Fruit fly (Drosophila melanogaster) whole organism, embryonic: ENCODE results near the gene CG42542.

Experiments
- Atf-2 ChIP-seq: fragments of 200-800 bp; sonication (Bioruptor generic); optimal IDR thresholded peaks from 2 replicates; lab custom pipeline; 2016; ENCODE audit warnings: missing biosample characterization, missing genetic modification characterization
- B-H1 ChIP-seq: fragments of 200-800 bp; sonication (Bioruptor generic); IDR thresholded peaks from 3 replicates; pipeline ENCODE4 v1.3.6; 2022; ENCODE audit warnings: missing biosample characterization, missing genetic modification characterization
- C15 ChIP-seq: fragments of 200-800 bp; sonication (Bioruptor generic); IDR thresholded peaks from 3 replicates; pipeline ENCODE4 v1.3.6; 2022; ENCODE audit warnings: missing biosample characterization, missing genetic modification characterization
- CG10431 ChIP-seq: fragments of 200-800 bp; sonication (Bioruptor generic); optimal IDR thresholded peaks from 3 replicates; lab custom pipeline; 2018; ENCODE audit warnings: missing biosample characterization, mild to moderate bottlenecking, missing genetic modification characterization
- CG11085 ChIP-seq: fragments of 200-800 bp; sonication (Bioruptor generic); IDR thresholded peaks from 2 replicates; pipeline ENCODE4 v1.3.6; 2022; ENCODE audit warnings: missing biosample characterization, missing genetic modification characterization
- CG11456 ChIP-seq: fragments of 200-800 bp; sonication (Bioruptor generic); IDR thresholded peaks from 3 replicates; pipeline ENCODE4 v1.3.6; 2022; ENCODE audit warnings: missing biosample characterization, missing genetic modification characterization
- CG13424 ChIP-seq: fragments of 200-800 bp; sonication (Bioruptor generic); optimal IDR thresholded peaks from 2 replicates; lab custom pipeline; 2019; ENCODE audit warnings: missing biosample characterization, mild to moderate bottlenecking, missing genetic modification characterization, moderate library complexity
- CG15011 ChIP-seq: fragments of 200-800 bp; sonication (Bioruptor generic); optimal IDR thresholded peaks from 3 replicates; lab custom pipeline; 2018; ENCODE audit warnings: missing biosample characterization, mild to moderate bottlenecking, missing genetic modification characterization
- CG17802 ChIP-seq: fragments of 200-800 bp; sonication (Bioruptor generic); optimal IDR thresholded peaks from 2 replicates; lab custom pipeline; 2018; ENCODE audit warnings: missing biosample characterization, mild to moderate bottlenecking, missing genetic modification characterization, moderate library complexity
- CG18619 ChIP-seq: fragments of 200-800 bp; sonication (Bioruptor generic); optimal IDR thresholded peaks from 3 replicates; lab custom pipeline; 2017; ENCODE audit warnings: missing biosample characterization, mild to moderate bottlenecking, missing genetic modification characterization
- CG30431 ChIP-seq: fragments of 200-800 bp; sonication (Bioruptor generic); optimal IDR thresholded peaks from 2 replicates; lab custom pipeline; 2017; ENCODE audit warnings: missing biosample characterization, missing genetic modification characterization
- CG31388 ChIP-seq: fragments of 200-800 bp; sonication (Bioruptor generic); optimal IDR thresholded peaks from 2 replicates; lab custom pipeline; 2016; ENCODE audit warnings: missing biosample characterization, missing genetic modification characterization
- CG31441 ChIP-seq: fragments of 200-800 bp; sonication (Bioruptor generic); IDR thresholded peaks from 2 replicates; pipeline ENCODE4 v1.3.6; 2022; ENCODE audit warnings: missing biosample characterization, missing genetic modification characterization
- CG3407 ChIP-seq: fragments of 200-800 bp; sonication (Bioruptor generic); optimal IDR thresholded peaks from 2 replicates; lab custom pipeline; 2018; ENCODE audit warnings: missing biosample characterization, mild to moderate bottlenecking, missing genetic modification characterization
- CG42726 ChIP-seq: fragments of 200-800 bp; sonication (Bioruptor generic); IDR thresholded peaks from 2 replicates; pipeline ENCODE4 v1.3.6; 2022; ENCODE audit warnings: missing biosample characterization, missing genetic modification characterization; ENCODE audit not compliant: partially characterized antibody
- CG4707 ChIP-seq: fragments of 200-800 bp; sonication (Bioruptor generic); optimal IDR thresholded peaks from 2 replicates; lab custom pipeline; 2018; ENCODE audit warnings: missing biosample characterization, mild to moderate bottlenecking, missing genetic modification characterization, moderate library complexity
- CG6791 ChIP-seq: fragments of 200-800 bp; sonication (Bioruptor generic); IDR thresholded peaks from 3 replicates; pipeline ENCODE4 v1.3.6; 2022; ENCODE audit warnings: missing biosample characterization, missing genetic modification characterization; ENCODE audit not compliant: partially characterized antibody
- CG7357 ChIP-seq: fragments of 200-800 bp; sonication (Bioruptor generic); IDR thresholded peaks from 3 replicates; pipeline ENCODE4 v1.3.6; 2022; ENCODE audit warnings: missing biosample characterization, missing genetic modification characterization
- CG7556 ChIP-seq: fragments of 200-800 bp; sonication (Bioruptor generic); optimal IDR thresholded peaks from 2 replicates; lab custom pipeline; 2017; ENCODE audit warnings: missing biosample characterization, mild to moderate bottlenecking, missing genetic modification characterization
- CG8089 ChIP-seq: fragments of 200-800 bp; sonication (Bioruptor generic); optimal IDR thresholded peaks from 3 replicates; lab custom pipeline; 2016; ENCODE audit warnings: missing biosample characterization, missing genetic modification characterization
- CG8290 ChIP-seq, 3 experiments: fragments of 200-800 bp; sonication (Bioruptor generic); optimal IDR thresholded peaks; 2 replicates each; lab custom pipeline; 2016 to 2019; ENCODE audit warnings: missing biosample characterization in 3 of 3, missing genetic modification characterization in 3 of 3, mild to moderate bottlenecking in 2 of 3, moderate library complexity in 1 of 3
- CG8924 ChIP-seq: fragments of 200-800 bp; optimal IDR thresholded peaks from 3 replicates; lab custom pipeline; 2019; ENCODE audit warnings: missing biosample characterization, mild to moderate bottlenecking, missing genetic modification characterization, moderate library complexity
- CG9437 ChIP-seq: fragments of 200-800 bp; sonication (Bioruptor generic); optimal IDR thresholded peaks from 2 replicates; lab custom pipeline; 2018; ENCODE audit warnings: missing biosample characterization, mild to moderate bottlenecking, missing genetic modification characterization
- CG9876 ChIP-seq: fragments of 200-800 bp; sonication (Bioruptor generic); optimal IDR thresholded peaks from 2 replicates; lab custom pipeline; 2016; ENCODE audit warnings: missing biosample characterization, missing genetic modification characterization
- Dfd ChIP-seq, 2 experiments: fragments of >200 bp; optimal IDR thresholded peaks; 2 replicates each; lab custom pipeline; 2017; ENCODE audit warnings: missing biosample characterization in 2 of 2, missing genetic modification characterization in 2 of 2
- H2.0 ChIP-seq: fragments of 200-800 bp; sonication (Bioruptor generic); IDR thresholded peaks from 2 replicates; pipeline ENCODE4 v1.3.6; 2022; ENCODE audit warnings: missing biosample characterization, missing genetic modification characterization
- Med ChIP-seq: fragments of 200-800 bp; sonication (Bioruptor generic); peaks from one replicate; lab custom pipeline; 2016; ENCODE audit warnings: missing biosample characterization, missing genetic modification characterization, mild to moderate bottlenecking, inconsistent platforms, moderate library complexity
- PHDP ChIP-seq: fragments of 200-800 bp; sonication (Bioruptor generic); optimal IDR thresholded peaks from 3 replicates; lab custom pipeline; 2018; ENCODE audit warnings: missing biosample characterization, mild to moderate bottlenecking, missing genetic modification characterization, moderate library complexity
- Side ChIP-seq: fragments of 200-800 bp; sonication (Bioruptor generic); optimal IDR thresholded peaks from 2 replicates; lab custom pipeline; 2016; ENCODE audit warnings: missing biosample characterization, missing genetic modification characterization
- Usf ChIP-seq: fragments of 200-800 bp; sonication (Bioruptor generic); optimal IDR thresholded peaks from 2 replicates; lab custom pipeline; 2017; ENCODE audit warnings: missing genotype, missing biosample characterization, missing genetic modification characterization
- abd-A ChIP-seq: fragments of 200-800 bp; sonication (Bioruptor generic); optimal IDR thresholded peaks from 3 replicates; lab custom pipeline; 2019; ENCODE audit warnings: missing biosample characterization, mild to moderate bottlenecking, missing genetic modification characterization, moderate library complexity
- ase ChIP-seq: fragments of 200-800 bp; sonication (Bioruptor generic); IDR thresholded peaks from 3 replicates; pipeline ENCODE4 v1.3.6; 2022; ENCODE audit warnings: missing biosample characterization, missing genetic modification characterization
- ash1 ChIP-seq: fragments of 200-800 bp; sonication (Bioruptor generic); optimal IDR thresholded peaks from 2 replicates; lab custom pipeline; 2018; ENCODE audit warnings: missing biosample characterization, mild to moderate bottlenecking, missing genetic modification characterization
- bab2 ChIP-seq: fragments of 200-800 bp; sonication (Bioruptor generic); optimal IDR thresholded peaks from 2 replicates; lab custom pipeline; 2016; ENCODE audit warnings: missing biosample characterization, missing genetic modification characterization
- cg ChIP-seq: fragments of 200-800 bp; sonication (Bioruptor generic); optimal IDR thresholded peaks from 3 replicates; lab custom pipeline; 2019; ENCODE audit warnings: missing biosample characterization, mild to moderate bottlenecking, missing genetic modification characterization, moderate library complexity
- chm ChIP-seq: fragments of 200-800 bp; sonication (Bioruptor generic); IDR thresholded peaks from 2 replicates; pipeline ENCODE4 v1.3.6; 2022; ENCODE audit warnings: missing biosample characterization, missing genetic modification characterization
- dimm ChIP-seq: fragments of 200-800 bp; sonication (Bioruptor generic); IDR thresholded peaks from 2 replicates; pipeline ENCODE4 v1.3.6; 2022; ENCODE audit warnings: missing biosample characterization, missing genetic modification characterization
- eve ChIP-seq, 2 experiments: fragments of >200 bp; optimal IDR thresholded peaks; 2 replicates each; lab custom pipeline; 2017; ENCODE audit warnings: missing biosample characterization in 2 of 2, missing genetic modification characterization in 2 of 2
- fd64A ChIP-seq: fragments of 200-800 bp; sonication (Bioruptor generic); optimal IDR thresholded peaks from 3 replicates; lab custom pipeline; 2018; ENCODE audit warnings: missing biosample characterization, mild to moderate bottlenecking, missing genetic modification characterization
- mld ChIP-seq: fragments of 200-800 bp; sonication (Bioruptor generic); IDR thresholded peaks from 3 replicates; pipeline ENCODE4 v1.3.6; 2022; ENCODE audit warnings: missing biosample characterization, missing genetic modification characterization; ENCODE audit not compliant: partially characterized antibody
- peb ChIP-seq: fragments of 200-800 bp; sonication (Bioruptor generic); IDR thresholded peaks from 2 replicates; pipeline ENCODE4 v1.3.6; 2022; ENCODE audit warnings: missing biosample characterization, missing genetic modification characterization
- prd ChIP-seq, 3 experiments: fragments of >200 bp in 2 of 3; fragments of 200-800 bp in 1 of 3; sonication (Bioruptor generic) in 1 of 3; optimal IDR thresholded peaks in 2 of 3; IDR thresholded peaks in 1 of 3; 2 replicates in 2 of 3; 3 replicates in 1 of 3; pipeline versions ENCODE4 v1.3.6 to Lab custom; 2017 to 2022; ENCODE audit warnings: missing biosample characterization in 1 of 3, missing genetic modification characterization in 1 of 3
- row ChIP-seq: fragments of 200-800 bp; sonication (Bioruptor generic); IDR thresholded peaks from 3 replicates; pipeline ENCODE4 v1.3.6; 2022; ENCODE audit warnings: missing biosample characterization, missing genetic modification characterization
- sim ChIP-seq: fragments of 200-800 bp; sonication (Bioruptor generic); IDR thresholded peaks from 2 replicates; pipeline ENCODE4 v1.3.6; 2022; ENCODE audit warnings: missing biosample characterization, missing genetic modification characterization
- stwl ChIP-seq: fragments of 200-800 bp; sonication (Bioruptor generic); optimal IDR thresholded peaks from 3 replicates; lab custom pipeline; 2018; ENCODE audit warnings: missing biosample characterization, mild to moderate bottlenecking, missing genetic modification characterization, moderate library complexity
- tio ChIP-seq: fragments of 200-800 bp; sonication (Bioruptor generic); optimal IDR thresholded peaks from 2 replicates; lab custom pipeline; 2017; ENCODE audit warnings: missing biosample characterization, missing genetic modification characterization, inconsistent platforms
- usp ChIP-seq: fragments of >200 bp; optimal IDR thresholded peaks from 2 replicates; lab custom pipeline; 2017; ENCODE audit warnings: missing biosample characterization, missing genetic modification characterization
- vfl ChIP-seq: fragments of 200-800 bp; sonication (Bioruptor generic); optimal IDR thresholded peaks from 2 replicates; lab custom pipeline; 2016; ENCODE audit warnings: missing biosample characterization, missing genetic modification characterization

CG42542 gene

DNA sequence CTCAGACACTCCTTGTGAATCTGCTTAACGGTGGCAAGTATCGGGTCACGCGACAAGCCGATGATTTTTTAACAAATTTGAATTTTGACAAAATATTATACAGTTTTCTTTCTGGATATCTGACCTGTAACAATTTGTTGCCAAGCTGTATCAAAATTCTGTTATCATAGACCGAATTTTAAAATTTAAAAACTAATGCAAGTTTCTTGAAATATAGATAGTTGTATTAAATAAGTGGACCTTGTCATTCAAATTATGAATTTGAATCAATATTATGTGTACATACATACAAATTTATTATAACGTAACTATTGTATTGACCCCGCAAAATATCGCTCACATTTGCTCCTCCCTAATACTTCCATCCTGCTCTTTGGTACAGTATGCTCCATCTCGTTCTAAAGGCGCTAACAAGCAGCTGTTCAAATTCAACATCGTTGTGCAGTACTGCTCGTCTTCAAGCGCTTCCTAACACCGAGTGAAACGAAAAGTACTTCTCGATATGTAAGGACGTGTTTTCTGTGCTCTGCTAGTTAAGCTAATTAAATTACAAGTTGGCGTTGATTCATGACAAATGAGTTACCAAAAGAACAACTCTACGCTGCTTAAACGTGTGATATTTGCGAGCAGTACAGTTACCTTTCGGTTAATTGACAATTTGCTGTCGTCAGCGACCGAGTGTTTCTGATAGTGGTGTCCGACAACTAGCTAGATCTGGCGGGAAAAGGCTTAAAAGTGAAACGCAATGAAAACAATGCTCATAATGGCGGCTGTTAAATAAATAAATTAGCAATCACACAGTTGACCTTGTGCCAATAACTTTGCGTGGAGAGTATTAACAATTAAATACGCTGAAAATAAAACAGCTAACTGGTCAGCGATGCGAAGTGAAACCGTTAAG is at the start of gene CG42542, which contains the start of gene Kpc1 (continued):
- TF ChIP-seq usp (GFP tag; lab: Kevin White, UChicago) (no peak), tio (GFP tag; lab: Kevin White, UChicago) (peak; percentile 83), CG10431 (GFP tag; lab: Kevin White, UChicago) (no peak), CG9876 (GFP tag; lab: Kevin White, UChicago) (peak; percentile 55), CG3407 (GFP tag; lab: Kevin White, UChicago) (peak; percentile 9), CG13424 (tag; lab: Kevin White, UChicago) (peak; percentile 74), CG9437 (GFP tag; lab: Kevin White, UChicago) (peak; percentile 91), CG8089 (peak; percentile 56), H2.0 (GFP tag; lab: Robert Waterston, UW) (peak; percentile 35; the same call in 1 of the 2 replicates), Atf-2 (GFP tag; lab: Kevin White, UChicago) (peak; percentile 72), PHDP (no peak), row (GFP tag; lab: Robert Waterston, UW) (peak; percentile 92), ash1 (GFP tag; lab: Kevin White, UChicago) (peak; percentile 54), fd64A (GFP tag; lab: Kevin White, UChicago) (no peak), Usf (GFP tag; lab: Kevin White, UChicago) (peak; percentile 31), B-H1 (GFP tag; lab: Robert Waterston, UW) (no peak; the same call in 2 of the 3 replicates), mld (GFP tag; lab: Robert Waterston, UW) (peak; percentile 59; the same call in 1 of the 3 replicates), CG17802 (peak; percentile 35), CG7357 (peak; percentile 8; the same call in 1 of the 3 replicates), vfl (GFP tag; lab: Kevin White, UChicago) (peak; percentile 63), CG30431 (peak; percentile 47), abd-A (tag; lab: Kevin White, UChicago) (no peak), CG31388 (GFP tag; lab: Kevin White, UChicago) (peak; percentile 37), CG4707 (GFP tag; lab: Kevin White, UChicago) (peak; percentile 50), peb (GFP tag; lab: Robert Waterston, UW) (no peak), CG7556 (GFP tag; lab: Kevin White, UChicago) (peak; percentile 75), dimm (GFP tag; lab: Robert Waterston, UW) (no peak), CG11085 (GFP tag; lab: Robert Waterston, UW) (no peak; the same call in 1 of the 2 replicates), CG11456 (GFP tag; lab: Robert Waterston, UW) (peak; percentile 75; the same call in 2 of the 3 replicates), CG6791 (peak; percentile 80), sim (GFP tag; lab: Robert Waterston, UW) (no peak), bab2 (peak; percentile 38), Side (GFP tag; lab: Kevin White, UChicago) (peak; percentile 61), CG42726 (GFP tag; lab: Robert Waterston, UW) (peak; percentile 84), prd (optimal IDR thresholded peaks at IDR 0.05; lab: Kevin White, UChicago) (no peak), prd (GFP tag; IDR thresholded peaks at IDR 0.05; lab: Robert Waterston, UW) (peak; percentile 75), chm (GFP tag; lab: Robert Waterston, UW) (peak; percentile 64; the same call in 1 of the 2 replicates), Dfd (GFP tag; optimal IDR thresholded peaks at IDR 0.05; lab: Kevin White, UChicago) (no peak), stwl (peak; percentile 87), CG18619 (GFP tag; lab: Kevin White, UChicago) (peak; percentile 60), C15 (GFP tag; lab: Robert Waterston, UW) (no peak), CG8290 (GFP tag; optimal IDR thresholded peaks at IDR 0.05; lab: Kevin White, UChicago) (peak; percentile 43), CG8290 (tag; optimal IDR thresholded peaks at IDR 0.05; lab: Kevin White, UChicago) (peak; percentile 18 to 92), CG15011 (peak; percentile 20), ase (GFP tag; lab: Robert Waterston, UW) (peak; percentile 66), cg (no peak), Med (peak; percentile 95), CG8924 (tag; lab: Kevin White, UChicago) (peak; percentile 44), eve (GFP tag; optimal IDR thresholded peaks at IDR 0.05; lab: Kevin White, UChicago) (no peak), CG31441 (GFP tag; lab: Robert Waterston, UW) (peak; percentile 78)
